Fruit fly (Drosophila melanogaster) whole organism, embryonic: ENCODE results near the gene CG10598.
A peak's percentile ranks its signal among the peaks of the same experiment; 100 is the strongest.

Experiments used
- ATbp ChIP-seq: fragments of 200-800 bp; sonication (Bioruptor generic); optimal IDR thresholded peaks from 2 replicates; lab custom pipeline; 2017; ENCODE audit warnings: missing biosample characterization, mild to moderate bottlenecking, missing genetic modification characterization, missing genetic modification reagents
- CG11247 ChIP-seq: fragments of 200-800 bp; sonication (Bioruptor generic); IDR thresholded peaks from 2 replicates; pipeline ENCODE4 v1.3.6; 2022; ENCODE audit warnings: missing biosample characterization, missing genetic modification characterization
- CG13624 ChIP-seq: fragments of 200-800 bp; sonication (Bioruptor generic); optimal IDR thresholded peaks from 2 replicates; lab custom pipeline; 2016; ENCODE audit warnings: missing biosample characterization, missing genetic modification characterization
- CG15514 ChIP-seq: fragments of 200-800 bp; sonication (Bioruptor generic); optimal IDR thresholded peaks from 3 replicates; lab custom pipeline; 2017; ENCODE audit warnings: missing biosample characterization, missing genetic modification characterization, mild to moderate bottlenecking, moderate library complexity, missing genetic modification reagents
- CG15601 ChIP-seq: fragments of 200-800 bp; sonication (Bioruptor generic); optimal IDR thresholded peaks from 3 replicates; lab custom pipeline; 2019; ENCODE audit warnings: missing biosample characterization, mild to moderate bottlenecking, missing genetic modification characterization, moderate library complexity
- CG17359 ChIP-seq: fragments of 200-800 bp; sonication (Bioruptor generic); optimal IDR thresholded peaks from 3 replicates; lab custom pipeline; 2018; ENCODE audit warnings: missing biosample characterization, mild to moderate bottlenecking, missing genetic modification characterization, moderate library complexity
- CG2116 ChIP-seq: fragments of 200-800 bp; sonication (Bioruptor generic); optimal IDR thresholded peaks from 3 replicates; lab custom pipeline; 2018; ENCODE audit warnings: missing biosample characterization, mild to moderate bottlenecking, missing genetic modification characterization
- CG32772 ChIP-seq: fragments of 200-800 bp; sonication (Bioruptor generic); IDR thresholded peaks from 2 replicates; pipeline ENCODE4 v1.3.6; 2022; ENCODE audit warnings: missing biosample characterization, missing genetic modification characterization
- CG3407 ChIP-seq: fragments of 200-800 bp; sonication (Bioruptor generic); optimal IDR thresholded peaks from 2 replicates; lab custom pipeline; 2018; ENCODE audit warnings: missing biosample characterization, mild to moderate bottlenecking, missing genetic modification characterization
- CG34224 ChIP-seq: fragments of 200-800 bp; sonication (Bioruptor generic); IDR thresholded peaks from 3 replicates; pipeline ENCODE4 v1.3.6; 2022; ENCODE audit warnings: missing biosample characterization, missing genetic modification characterization; ENCODE audit not compliant: partially characterized antibody
- CG4730 ChIP-seq: fragments of 200-800 bp; sonication (Bioruptor generic); IDR thresholded peaks from 2 replicates; pipeline ENCODE4 v1.3.6; 2022; ENCODE audit warnings: missing biosample characterization, missing genetic modification characterization
- CG4820 ChIP-seq: fragments of 200-800 bp; sonication (Bioruptor generic); optimal IDR thresholded peaks from 3 replicates; lab custom pipeline; 2016; ENCODE audit warnings: missing biosample characterization, missing genetic modification characterization
- CG5953 ChIP-seq: fragments of 200-800 bp; sonication (Bioruptor generic); IDR thresholded peaks from 2 replicates; pipeline ENCODE4 v1.3.6; 2022; ENCODE audit warnings: missing biosample characterization, missing genetic modification characterization
- CG6272 ChIP-seq: fragments of 200-800 bp; sonication (Bioruptor generic); IDR thresholded peaks from 2 replicates; pipeline ENCODE4 v1.3.6; 2022; ENCODE audit warnings: missing biosample characterization, missing genetic modification characterization
- CG7372 ChIP-seq: fragments of 200-800 bp; sonication (Bioruptor generic); IDR thresholded peaks from 2 replicates; pipeline ENCODE4 v1.3.6; 2022; ENCODE audit warnings: missing biosample characterization, missing genetic modification characterization
- CG9817 ChIP-seq: fragments of 200-800 bp; sonication (Bioruptor generic); optimal IDR thresholded peaks from 2 replicates; lab custom pipeline; 2018; ENCODE audit warnings: missing biosample characterization, mild to moderate bottlenecking, missing genetic modification characterization, moderate library complexity
- Deaf1 ChIP-seq: fragments of 200-800 bp; optimal IDR thresholded peaks from 3 replicates; lab custom pipeline; 2019; ENCODE audit warnings: missing biosample characterization, mild to moderate bottlenecking, missing genetic modification characterization, moderate library complexity
- Doc3 ChIP-seq: fragments of 200-800 bp; sonication (Bioruptor generic); IDR thresholded peaks from 3 replicates; pipeline ENCODE4 v1.3.6; 2022; ENCODE audit warnings: missing biosample characterization, missing genetic modification characterization; ENCODE audit not compliant: partially characterized antibody
- Gsc ChIP-seq: fragments of 200-800 bp; sonication (Bioruptor generic); IDR thresholded peaks from 2 replicates; pipeline ENCODE4 v1.3.6; 2022; ENCODE audit warnings: missing biosample characterization, missing genetic modification characterization
- Hey ChIP-seq: fragments of 200-800 bp; sonication (Bioruptor generic); optimal IDR thresholded peaks from 3 replicates; lab custom pipeline; 2018; ENCODE audit warnings: missing biosample characterization, mild to moderate bottlenecking, missing genetic modification characterization
- NfI ChIP-seq: fragments of 200-800 bp; sonication (Bioruptor generic); optimal IDR thresholded peaks from 3 replicates; lab custom pipeline; 2018; ENCODE audit warnings: missing biosample characterization, mild to moderate bottlenecking, missing genetic modification characterization, moderate library complexity
- Oaz ChIP-seq: fragments of 200-800 bp; sonication (Bioruptor generic); IDR thresholded peaks from 2 replicates; pipeline ENCODE4 v1.3.6; 2022; ENCODE audit warnings: missing biosample characterization, missing genetic modification characterization
- Oli ChIP-seq: fragments of 200-800 bp; sonication (Bioruptor generic); optimal IDR thresholded peaks from 2 replicates; lab custom pipeline; 2018; ENCODE audit warnings: missing biosample characterization, mild to moderate bottlenecking, missing genetic modification characterization, moderate library complexity
- Opbp ChIP-seq: fragments of 200-800 bp; sonication (Bioruptor generic); IDR thresholded peaks from 3 replicates; pipeline ENCODE4 v1.3.6; 2022; ENCODE audit warnings: missing biosample characterization, missing genetic modification characterization; ENCODE audit not compliant: partially characterized antibody
- Rx ChIP-seq: fragments of 200-800 bp; sonication (Bioruptor generic); IDR thresholded peaks from 2 replicates; pipeline ENCODE4 v1.3.6; 2022; ENCODE audit warnings: missing biosample characterization, missing genetic modification characterization
- YL-1 ChIP-seq: fragments of 200-800 bp; sonication (Bioruptor generic); optimal IDR thresholded peaks from 3 replicates; lab custom pipeline; 2017; ENCODE audit warnings: missing biosample characterization, mild to moderate bottlenecking, missing genetic modification characterization
- aop ChIP-seq: fragments of 200-800 bp; sonication (Bioruptor generic); IDR thresholded peaks from 2 replicates; pipeline ENCODE4 v1.3.6; 2022; ENCODE audit warnings: missing biosample characterization, missing genetic modification characterization
- ase ChIP-seq: fragments of 200-800 bp; sonication (Bioruptor generic); IDR thresholded peaks from 3 replicates; pipeline ENCODE4 v1.3.6; 2022; ENCODE audit warnings: missing biosample characterization, missing genetic modification characterization
- ash1 ChIP-seq: fragments of 200-800 bp; sonication (Bioruptor generic); optimal IDR thresholded peaks from 2 replicates; lab custom pipeline; 2018; ENCODE audit warnings: missing biosample characterization, mild to moderate bottlenecking, missing genetic modification characterization
- az2 ChIP-seq: fragments of 200-800 bp; sonication (Bioruptor generic); optimal IDR thresholded peaks from 3 replicates; lab custom pipeline; 2016; ENCODE audit warnings: missing biosample characterization, missing genetic modification characterization
- bcd ChIP-seq: fragments of 200-800 bp; sonication (Bioruptor generic); optimal IDR thresholded peaks from 2 replicates; lab custom pipeline; 2017; ENCODE audit warnings: missing biosample characterization, mild to moderate bottlenecking, missing genetic modification characterization
- bsh ChIP-seq, 2 experiments: fragments of 200-800 bp; sonication (Bioruptor generic); optimal IDR thresholded peaks; 2 replicates each; lab custom pipeline; 2017 to 2018; ENCODE audit warnings: mild to moderate bottlenecking in 2 of 2, missing biosample characterization in 2 of 2, missing genetic modification characterization in 2 of 2, moderate library complexity in 1 of 2
- chm ChIP-seq: fragments of 200-800 bp; sonication (Bioruptor generic); IDR thresholded peaks from 2 replicates; pipeline ENCODE4 v1.3.6; 2022; ENCODE audit warnings: missing biosample characterization, missing genetic modification characterization
- danr ChIP-seq: fragments of 200-800 bp; sonication (Bioruptor generic); IDR thresholded peaks from 2 replicates; pipeline ENCODE4 v1.3.6; 2022; ENCODE audit warnings: missing biosample characterization, missing genetic modification characterization
- dmrt11E ChIP-seq: fragments of 200-800 bp; sonication (Bioruptor generic); optimal IDR thresholded peaks from 3 replicates; lab custom pipeline; 2018; ENCODE audit warnings: missing biosample characterization, mild to moderate bottlenecking, missing genetic modification characterization, moderate library complexity
- fd96Cb ChIP-seq: fragments of 200-800 bp; sonication (Bioruptor generic); optimal IDR thresholded peaks from 2 replicates; lab custom pipeline; 2018; ENCODE audit warnings: missing biosample characterization, mild to moderate bottlenecking, missing genetic modification characterization, moderate library complexity
- lbe ChIP-seq: fragments of 200-800 bp; sonication (Bioruptor generic); optimal IDR thresholded peaks from 2 replicates; lab custom pipeline; 2016; ENCODE audit warnings: missing biosample characterization, mild to moderate bottlenecking, missing genetic modification characterization
- lola ChIP-seq, 3 experiments: fragments of >200 bp in 2 of 3; fragments of 200-800 bp in 1 of 3; sonication (Bioruptor generic) in 1 of 3; optimal IDR thresholded peaks; 2 replicates each; lab custom pipeline; 2017 to 2019; ENCODE audit warnings: missing biosample characterization in 3 of 3, missing genetic modification characterization in 3 of 3, mild to moderate bottlenecking in 1 of 3, moderate library complexity in 1 of 3
- lov ChIP-seq, 2 experiments: fragments of 200-800 bp in 1 of 2; fragments of >200 bp in 1 of 2; sonication (Bioruptor generic) in 1 of 2; IDR thresholded peaks in 1 of 2; optimal IDR thresholded peaks in 1 of 2; 2 replicates in 1 of 2; 3 replicates in 1 of 2; pipeline versions ENCODE4 v1.3.6 to Lab custom; 2017 to 2022; ENCODE audit warnings: missing biosample characterization in 1 of 2, missing genetic modification characterization in 1 of 2
- luna ChIP-seq: fragments of 200-800 bp; sonication (Bioruptor generic); optimal IDR thresholded peaks from 2 replicates; lab custom pipeline; 2016; ENCODE audit warnings: missing biosample characterization, missing genetic modification characterization
- nmo ChIP-seq: fragments of 200-800 bp; sonication (Bioruptor generic); optimal IDR thresholded peaks from 2 replicates; lab custom pipeline; 2018; ENCODE audit warnings: missing biosample characterization, mild to moderate bottlenecking, missing genetic modification characterization, moderate library complexity
- org-1 ChIP-seq: fragments of 200-800 bp; sonication (Bioruptor generic); optimal IDR thresholded peaks from 2 replicates; lab custom pipeline; 2017; ENCODE audit warnings: missing biosample characterization, missing genetic modification characterization
- pzg ChIP-seq: fragments of 200-800 bp; sonication (Bioruptor generic); optimal IDR thresholded peaks from 3 replicates; lab custom pipeline; 2018; ENCODE audit warnings: missing biosample characterization, mild to moderate bottlenecking, missing genetic modification characterization, moderate library complexity
- rib ChIP-seq: fragments of 200-800 bp; sonication (Bioruptor generic); IDR thresholded peaks from 2 replicates; pipeline ENCODE4 v1.3.6; 2022; ENCODE audit warnings: missing biosample characterization, missing genetic modification characterization
- scrt ChIP-seq: fragments of 200-800 bp; sonication (Bioruptor generic); optimal IDR thresholded peaks from 2 replicates; lab custom pipeline; 2018; ENCODE audit warnings: missing biosample characterization, mild to moderate bottlenecking, missing genetic modification characterization, moderate library complexity
- sens ChIP-seq: fragments of 200-800 bp; sonication (Bioruptor generic); peaks from one replicate; lab custom pipeline; 2016; ENCODE audit warnings: missing biosample characterization, missing genetic modification characterization
- tll ChIP-seq, 2 experiments: fragments of 200-800 bp in 1 of 2; fragments of >200 bp in 1 of 2; sonication (Bioruptor generic) in 1 of 2; optimal IDR thresholded peaks; 2 replicates each; lab custom pipeline; 2017 to 2019; ENCODE audit warnings: missing biosample characterization in 2 of 2, missing genetic modification characterization in 2 of 2, mild to moderate bottlenecking in 1 of 2, moderate library complexity in 1 of 2
- tup ChIP-seq: fragments of 200-800 bp; sonication (Bioruptor generic); optimal IDR thresholded peaks from 2 replicates; lab custom pipeline; 2016; ENCODE audit warnings: missing biosample characterization, mild to moderate bottlenecking, missing genetic modification characterization, moderate library complexity
- unpg ChIP-seq: fragments of 200-800 bp; sonication (Bioruptor generic); optimal IDR thresholded peaks from 3 replicates; lab custom pipeline; 2018; ENCODE audit warnings: missing biosample characterization, mild to moderate bottlenecking, missing genetic modification characterization, moderate library complexity
- zen ChIP-seq: fragments of 200-800 bp; sonication (Bioruptor generic); optimal IDR thresholded peaks from 3 replicates; lab custom pipeline; 2018; ENCODE audit warnings: missing biosample characterization, mild to moderate bottlenecking, missing genetic modification characterization, moderate library complexity

Gene CG10598

DNA sequence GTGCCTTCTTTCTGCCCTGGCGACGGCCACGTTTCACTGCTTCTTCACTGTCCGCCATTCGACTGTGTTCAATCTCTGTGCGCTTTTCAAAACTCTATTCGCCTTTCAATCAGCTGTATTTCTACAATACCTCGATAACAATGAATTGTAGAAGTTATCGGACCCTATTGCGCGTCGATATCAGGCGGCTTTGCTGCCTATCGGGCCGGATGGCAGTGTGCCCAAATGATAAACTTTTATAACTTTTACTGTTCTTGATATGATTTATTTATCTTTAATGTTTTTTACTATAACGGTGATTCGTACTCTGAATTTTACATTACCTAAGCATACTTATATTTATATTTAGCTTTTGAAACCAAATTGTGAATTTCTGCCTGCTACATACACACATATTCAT lies 18.2 kb upstream of the CG10598 start, which contains the start of gene CG8915:
Gene CG8915 (minus strand): TSS at position 148 of the 400 bp plus-strand sequence.
- TF ChIP-seq ATbp = no peak
- no peak for TF ChIP-seq Gsc
- TF ChIP-seq ash1 = no peak
- TF ChIP-seq bsh (GFP tag; optimal IDR thresholded peaks at IDR 0.05; lab: Kevin White, UChicago) = no peak
- peak; percentile 9 for TF ChIP-seq CG13624 (GFP tag; lab: Kevin White, UChicago)
- TF ChIP-seq Oaz (GFP tag; lab: Robert Waterston, UW) = no peak
- peak; percentile 77 for TF ChIP-seq CG34224 (GFP tag; lab: Robert Waterston, UW)
- peak; percentile 13 for TF ChIP-seq nmo (GFP tag; lab: Kevin White, UChicago)
- TF ChIP-seq Opbp (GFP tag; lab: Robert Waterston, UW) = peak; percentile 66; the same call in 2 of the 3 replicates
- peak; percentile 24 for TF ChIP-seq CG15514 (GFP tag; lab: Kevin White, UChicago)
- TF ChIP-seq lola (GFP tag; optimal IDR thresholded peaks at IDR 0.05; lab: Kevin White, UChicago) = no peak
- no peak for TF ChIP-seq danr (GFP tag; lab: Robert Waterston, UW)
- TF ChIP-seq CG6272 (GFP tag; lab: Robert Waterston, UW) = no peak
- TF ChIP-seq CG7372 (GFP tag; lab: Robert Waterston, UW) = no peak
- TF ChIP-seq Deaf1 (tag; lab: Kevin White, UChicago) = no peak
- TF ChIP-seq tup (GFP tag; lab: Kevin White, UChicago) = no peak
- peak; percentile 58 for TF ChIP-seq CG2116 (GFP tag; lab: Kevin White, UChicago)
- TF ChIP-seq CG3407 = no peak
- no peak for TF ChIP-seq Oli (tag; lab: Kevin White, UChicago)
- no peak for TF ChIP-seq ase (GFP tag; lab: Robert Waterston, UW)
- no peak for TF ChIP-seq CG32772 (GFP tag; lab: Robert Waterston, UW)
- no peak for TF ChIP-seq CG4730 (GFP tag; lab: Robert Waterston, UW)
- no peak for TF ChIP-seq Hey (tag; lab: Kevin White, UChicago)
- no peak for TF ChIP-seq YL-1
- TF ChIP-seq CG15601 (tag; lab: Kevin White, UChicago) = peak; percentile 56
- TF ChIP-seq chm = no peak
- TF ChIP-seq CG11247 (GFP tag; lab: Robert Waterston, UW) = no peak
- TF ChIP-seq org-1 = no peak
- TF ChIP-seq fd96Cb (tag; lab: Kevin White, UChicago) = no peak
- peak; percentile 34 for TF ChIP-seq pzg (GFP tag; lab: Kevin White, UChicago)
- TF ChIP-seq lbe (GFP tag; lab: Kevin White, UChicago) = no peak
- no peak for TF ChIP-seq CG9817 (tag; lab: Kevin White, UChicago)
- peak; percentile 45; the same call in 1 of the 3 replicates for TF ChIP-seq Doc3 (GFP tag; lab: Robert Waterston, UW)
- no peak for TF ChIP-seq luna
- no peak for TF ChIP-seq dmrt11E (tag; lab: Kevin White, UChicago)
- no peak for TF ChIP-seq CG17359
- no peak for TF ChIP-seq scrt (GFP tag; lab: Kevin White, UChicago)
- TF ChIP-seq aop (GFP tag; lab: Robert Waterston, UW) = no peak
- no peak for TF ChIP-seq az2 (GFP tag; lab: Kevin White, UChicago)
- TF ChIP-seq rib (GFP tag; lab: Robert Waterston, UW) = no peak
- TF ChIP-seq bcd (GFP tag; lab: Kevin White, UChicago) = no peak
- TF ChIP-seq lov (optimal IDR thresholded peaks at IDR 0.05; lab: Kevin White, UChicago) = no peak
- TF ChIP-seq lov (GFP tag; IDR thresholded peaks at IDR 0.05; lab: Robert Waterston, UW) = no peak
- TF ChIP-seq CG5953 (GFP tag; lab: Robert Waterston, UW) = no peak
- peak; percentile 71 for TF ChIP-seq sens (GFP tag; lab: Kevin White, UChicago)
- no peak for TF ChIP-seq Rx
- TF ChIP-seq CG4820 (GFP tag; lab: Kevin White, UChicago) = no peak
- TF ChIP-seq tll (GFP tag; optimal IDR thresholded peaks at IDR 0.05; lab: Kevin White, UChicago) = no peak
- no peak for TF ChIP-seq unpg
- TF ChIP-seq NfI (GFP tag; lab: Kevin White, UChicago) = no peak
- TF ChIP-seq zen (tag; lab: Kevin White, UChicago) = no peak
